Worm (Caenorhabditis elegans) whole organism, L4 larva: ENCODE measurements around the gene ing-3.

Experiments
- F26F4.8 ChIP-seq: fragments of 200-800 bp; sonication (Bioruptor generic); conservative IDR thresholded peaks from 2 replicates; pipeline ENCODE4 v1.3.6; 2022; ENCODE audit warnings: missing genetic modification characterization, missing compliant biosample characterization
- F37D6.2 ChIP-seq: sonication (generic microtip); optimal IDR thresholded peaks from 2 replicates; lab custom pipeline; 2016; ENCODE audit warnings: mild to moderate bottlenecking, missing genetic modification characterization, missing compliant biosample characterization
- ZK337.2 ChIP-seq: fragments of 200-800 bp; sonication (Bioruptor generic); IDR thresholded peaks from 2 replicates; pipeline ENCODE4 v1.3.6; 2022; ENCODE audit warnings: missing genetic modification reagents, missing genetic modification characterization, missing compliant biosample characterization
- ZK546.5 ChIP-seq, 2 experiments: sonication (generic microtip); optimal IDR thresholded peaks; 2 replicates each; lab custom pipeline; 2017; ENCODE audit warnings: missing biosample characterization in 2 of 2, missing genetic modification characterization in 2 of 2
- aha-1 ChIP-seq: fragments of 150-350 bp; peaks from one replicate; lab custom pipeline; 2014; ENCODE audit warnings: missing biosample characterization, missing genetic modification characterization
- ceh-28 ChIP-seq: fragments of 150-350 bp; optimal IDR thresholded peaks from 2 replicates; lab custom pipeline; 2014; ENCODE audit warnings: missing biosample characterization, missing genetic modification reagents, missing genetic modification characterization
- ceh-32 ChIP-seq: sonication (generic microtip); optimal IDR thresholded peaks from 2 replicates; lab custom pipeline; 2016; ENCODE audit warnings: mild to moderate bottlenecking, missing genetic modification characterization, missing compliant biosample characterization; ENCODE audit not compliant: poor library complexity
- ceh-62 ChIP-seq: sonication (generic microtip); optimal IDR thresholded peaks from 2 replicates; lab custom pipeline; 2017; ENCODE audit warnings: missing biosample characterization, missing genetic modification characterization
- cey-2 ChIP-seq: sonication (generic microtip); optimal IDR thresholded peaks from 3 replicates; lab custom pipeline; 2017; ENCODE audit warnings: missing genetic modification characterization, mild to moderate bottlenecking, missing compliant biosample characterization, antibody characterized with exemption, borderline replicate concordance; ENCODE audit not compliant: insufficient read depth
- ctbp-1 ChIP-seq: fragments of 200-800 bp; sonication (Bioruptor generic); IDR thresholded peaks from 2 replicates; pipeline ENCODE4 v1.3.6; 2022; ENCODE audit warnings: missing genetic modification reagents, missing genetic modification characterization, missing compliant biosample characterization
- daf-19 ChIP-seq: fragments of 200-800 bp; sonication (Bioruptor generic); conservative IDR thresholded peaks from 2 replicates; pipeline ENCODE4 v1.3.6; 2022; ENCODE audit warnings: missing genetic modification characterization, missing compliant biosample characterization
- daf-8 ChIP-seq: fragments of 200-800 bp; sonication (Bioruptor generic); IDR thresholded peaks from 2 replicates; pipeline ENCODE4 v1.3.6; 2022; ENCODE audit warnings: missing genetic modification characterization, missing compliant biosample characterization
- dmd-6 ChIP-seq: fragments of 200-800 bp; sonication (Bioruptor generic); IDR thresholded peaks from 2 replicates; pipeline ENCODE4 v1.3.6; 2022; ENCODE audit warnings: missing genetic modification reagents, missing genetic modification characterization, missing compliant biosample characterization
- dmd-9 ChIP-seq: fragments of 200-800 bp; sonication (Bioruptor generic); IDR thresholded peaks from 2 replicates; pipeline ENCODE4 v1.3.6; 2022; ENCODE audit warnings: missing genetic modification reagents, missing genetic modification characterization, missing compliant biosample characterization
- dpl-1 ChIP-seq: fragments of 150-350 bp; optimal IDR thresholded peaks from 2 replicates; lab custom pipeline; 2014; ENCODE audit warnings: missing biosample characterization, missing genetic modification reagents, missing genetic modification characterization
- egl-43 ChIP-seq: fragments of 200-800 bp; sonication (Bioruptor generic); IDR thresholded peaks from 2 replicates; pipeline ENCODE4 v1.3.6; 2022; ENCODE audit warnings: missing genetic modification reagents, missing genetic modification characterization, missing compliant biosample characterization
- fkh-10 ChIP-seq: fragments of 150-350 bp; optimal IDR thresholded peaks from 2 replicates; lab custom pipeline; 2014; ENCODE audit warnings: missing biosample characterization, missing genetic modification reagents, missing genetic modification characterization
- hif-1 ChIP-seq, 2 experiments: sonication (generic microtip); optimal IDR thresholded peaks; 2 replicates each; lab custom pipeline; 2016 to 2017; ENCODE audit warnings: missing compliant biosample characterization in 2 of 2, missing genetic modification characterization in 2 of 2, missing genetic modification reagents in 2 of 2, missing genotype in 2 of 2, mild to moderate bottlenecking in 1 of 2
- hlh-11 ChIP-seq: fragments of 200-800 bp; sonication (Bioruptor generic); optimal IDR thresholded peaks from 2 replicates; lab custom pipeline; 2018; ENCODE audit warnings: mild to moderate bottlenecking, missing genetic modification characterization, missing compliant biosample characterization
- hlh-30 ChIP-seq: sonication (generic microtip); optimal IDR thresholded peaks from 2 replicates; lab custom pipeline; 2017; ENCODE audit warnings: antibody characterized with exemption, mild to moderate bottlenecking, missing genetic modification characterization, missing compliant biosample characterization; ENCODE audit not compliant: insufficient read depth
- hmg-1.1 ChIP-seq: fragments of 200-800 bp; sonication (Bioruptor generic); IDR thresholded peaks from 2 replicates; pipeline ENCODE4 v1.3.6; 2022; ENCODE audit warnings: missing genetic modification reagents, missing genetic modification characterization, missing compliant biosample characterization
- lin-15B ChIP-seq: fragments of 150-350 bp; sonication (generic microtip); optimal IDR thresholded peaks from 3 replicates; lab custom pipeline; 2014; ENCODE audit warnings: missing biosample characterization, missing genetic modification characterization
- lin-38 ChIP-seq: fragments of 200-800 bp; sonication (Bioruptor generic); IDR thresholded peaks from 2 replicates; pipeline ENCODE4 v1.3.6; 2022; ENCODE audit warnings: missing genetic modification reagents, missing genetic modification characterization, missing compliant biosample characterization
- mdt-29 ChIP-seq: fragments of 200-800 bp; sonication (Bioruptor generic); IDR thresholded peaks from 2 replicates; pipeline ENCODE4 v1.3.6; 2022; ENCODE audit warnings: missing genetic modification reagents, missing genetic modification characterization, missing compliant biosample characterization
- mep-1 ChIP-seq: fragments of 150-350 bp; sonication (generic microtip); optimal IDR thresholded peaks from 3 replicates; lab custom pipeline; 2014; ENCODE audit warnings: missing biosample characterization, missing genetic modification characterization
- mes-2 ChIP-seq: sonication (generic microtip); optimal IDR thresholded peaks from 2 replicates; lab custom pipeline; 2016; ENCODE audit warnings: missing genotype, mild to moderate bottlenecking, missing genetic modification characterization, missing compliant biosample characterization; ENCODE audit not compliant: poor library complexity, severe bottlenecking
- nhr-11 ChIP-seq: fragments of 150-350 bp; optimal IDR thresholded peaks from 2 replicates; lab custom pipeline; 2014; ENCODE audit warnings: missing biosample characterization, missing genetic modification characterization
- nhr-25 ChIP-seq: sonication (generic microtip); optimal IDR thresholded peaks from 2 replicates; lab custom pipeline; 2017; ENCODE audit warnings: missing genetic modification characterization, mild to moderate bottlenecking, missing compliant biosample characterization, antibody characterized with exemption, moderate library complexity, borderline replicate concordance; ENCODE audit not compliant: insufficient read depth
- nhr-42 ChIP-seq: fragments of 200-800 bp; sonication (Bioruptor generic); IDR thresholded peaks from 2 replicates; pipeline ENCODE4 v1.3.6; 2022; ENCODE audit warnings: missing genetic modification characterization, missing compliant biosample characterization
- nhr-6 ChIP-seq: fragments of 150-350 bp; optimal IDR thresholded peaks from 2 replicates; lab custom pipeline; 2014; ENCODE audit warnings: missing biosample characterization, missing genetic modification characterization
- pha-4 ChIP-seq, 2 experiments: fragments of 150-350 bp in 1 of 2; fragments of 200-800 bp in 1 of 2; sonication (Bioruptor generic) in 1 of 2; IDR thresholded peaks in 1 of 2; optimal IDR thresholded peaks in 1 of 2; 2 replicates each; pipeline versions ENCODE4 v1.3.6 to Lab custom; 2014 to 2022; ENCODE audit warnings: missing genetic modification characterization in 2 of 2, missing genetic modification reagents in 2 of 2, missing biosample characterization in 1 of 2, missing compliant biosample characterization in 1 of 2
- rbr-2 ChIP-seq: sonication (generic microtip); optimal IDR thresholded peaks from 2 replicates; lab custom pipeline; 2016; ENCODE audit warnings: missing genotype, missing genetic modification characterization, missing compliant biosample characterization
- saeg-2 ChIP-seq: fragments of 200-800 bp; sonication (Bioruptor generic); IDR thresholded peaks from 2 replicates; pipeline ENCODE4 v1.3.6; 2022; ENCODE audit warnings: missing genetic modification reagents, missing genetic modification characterization, missing compliant biosample characterization
- sdz-12 ChIP-seq: fragments of 200-800 bp; sonication (Bioruptor generic); optimal IDR thresholded peaks from 2 replicates; lab custom pipeline; 2018; ENCODE audit warnings: mild to moderate bottlenecking, missing genetic modification characterization, missing compliant biosample characterization
- spr-3 ChIP-seq: fragments of 200-800 bp; sonication (Bioruptor generic); optimal IDR thresholded peaks from 2 replicates; lab custom pipeline; 2018; ENCODE audit warnings: mild to moderate bottlenecking, missing genetic modification characterization, missing compliant biosample characterization
- tra-1 ChIP-seq: fragments of 200-800 bp; sonication (Bioruptor generic); IDR thresholded peaks from 2 replicates; pipeline ENCODE4 v1.3.6; 2022; ENCODE audit warnings: missing genetic modification reagents, missing genetic modification characterization, missing compliant biosample characterization
- zag-1 ChIP-seq: fragments of 150-350 bp; optimal IDR thresholded peaks from 2 replicates; lab custom pipeline; 2014; ENCODE audit warnings: missing biosample characterization, missing genetic modification characterization
- zfp-2 ChIP-seq: sonication (generic microtip); optimal IDR thresholded peaks from 2 replicates; lab custom pipeline; 2016; ENCODE audit warnings: mild to moderate bottlenecking, missing genetic modification characterization, missing compliant biosample characterization
- zfp-3 ChIP-seq: fragments of 200-800 bp; sonication (Bioruptor generic); conservative IDR thresholded peaks from 2 replicates; pipeline ENCODE4 v1.3.6; 2022; ENCODE audit warnings: missing genetic modification reagents, missing genetic modification characterization, missing compliant biosample characterization

The ing-3 gene

DNA sequence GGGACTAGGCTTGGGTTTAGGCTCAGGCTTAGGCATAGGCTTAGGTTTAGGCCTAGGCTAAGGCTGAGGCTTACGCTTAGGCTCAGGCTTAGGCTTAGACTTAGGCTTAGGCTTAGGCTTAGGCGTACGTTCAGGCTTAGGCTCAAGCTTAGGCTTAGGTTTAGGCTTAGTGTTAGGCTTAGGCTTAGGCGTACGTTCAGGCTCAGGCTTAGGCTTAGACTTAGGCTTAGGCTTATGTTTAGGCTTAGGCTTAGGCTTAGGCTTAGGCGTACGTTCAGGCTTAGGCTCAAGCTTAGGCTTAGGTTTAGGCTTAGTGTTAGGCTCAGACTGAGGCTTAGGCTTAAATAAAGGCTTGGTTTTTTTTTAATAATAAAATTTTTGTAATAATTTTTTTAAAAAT lies 29.7 kb downstream of the ing-3 start:
- TF ChIP-seq tra-1 (GFP tag; lab: Robert Waterston, UW), result 0 out of 2 replicates have a peak, but pooled peaks have one; percentile 32

- no peak for TF ChIP-seq cey-2 (tag; lab: Kevin White, UChicago)
- TF ChIP-seq zag-1 (tag; lab: Kevin White, UChicago), result no peak
- no peak for TF ChIP-seq hif-1 (tag; optimal IDR thresholded peaks at IDR 0.05; lab: Kevin White, UChicago)
- TF ChIP-seq F26F4.8, result no peak
- TF ChIP-seq hmg-1.1 (GFP tag; lab: Robert Waterston, UW), result no peak
- TF ChIP-seq aha-1 (tag; lab: Kevin White, UChicago), result peak; percentile 46
- no peak for TF ChIP-seq saeg-2 (GFP tag; lab: Robert Waterston, UW)
These were observed 31.8 kb downstream of the ing-3 start for ce11 chrII:13907615-13908014.

DNA sequence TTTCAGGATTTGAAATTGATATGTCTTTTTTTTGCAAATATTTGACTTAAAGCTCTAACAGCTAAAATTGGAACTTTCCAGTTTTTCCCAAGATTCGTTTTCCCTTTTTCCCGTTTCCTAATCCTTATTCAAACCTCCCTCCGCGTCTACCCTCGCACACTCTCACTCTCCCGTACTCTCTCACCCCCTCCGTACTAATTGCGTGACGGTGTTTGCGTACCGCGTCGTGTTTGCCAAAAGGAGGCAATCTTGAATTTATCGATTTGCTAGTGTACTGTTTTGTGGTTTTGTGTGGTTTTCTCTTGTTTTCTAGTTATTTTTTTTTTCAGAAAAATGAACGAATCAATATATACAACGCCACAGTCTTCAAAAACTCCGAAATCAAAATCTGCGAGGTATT lies 32.8 kb downstream of the ing-3 start, which contains the start of gene citk-1:
Gene citk-1, plus strand, starts transcription at position 323 of the 400 bp plus-strand sequence.
- TF ChIP-seq hlh-11 (tag; lab: Kevin White, UChicago), result peak; percentile 31
- no peak for TF ChIP-seq nhr-25 (tag; lab: Kevin White, UChicago)
- no peak for TF ChIP-seq ctbp-1 (GFP tag; lab: Robert Waterston, UW)
- peak; percentile 97 for TF ChIP-seq dpl-1 (GFP tag; lab: Kevin White, UChicago)
- no peak for TF ChIP-seq ZK337.2 (GFP tag; lab: Robert Waterston, UW)
- TF ChIP-seq lin-38 (GFP tag; lab: Robert Waterston, UW), result no peak
- no peak for TF ChIP-seq sdz-12 (GFP tag; lab: Kevin White, UChicago)
- TF ChIP-seq ceh-62 (tag; lab: Kevin White, UChicago), result no peak
- no peak for TF ChIP-seq ceh-32 (tag; lab: Kevin White, UChicago)
- TF ChIP-seq zfp-2 (tag; lab: Kevin White, UChicago), result no peak
- TF ChIP-seq ZK546.5 (tag; optimal IDR thresholded peaks at IDR 0.05; lab: Kevin White, UChicago), result no peak
- peak; percentile 20 for TF ChIP-seq nhr-6 (tag; lab: Kevin White, UChicago)
- TF ChIP-seq zfp-3 (GFP tag; lab: Robert Waterston, UW), result no peak
- peak; percentile 59; the same call in 1 of the 2 replicates for TF ChIP-seq nhr-42 (GFP tag; lab: Robert Waterston, UW)
- TF ChIP-seq hmg-1.1 (GFP tag; lab: Robert Waterston, UW), result peak; percentile 73
- TF ChIP-seq mep-1 (tag; lab: Kevin White, UChicago), result no peak
- TF ChIP-seq spr-3 (GFP tag; lab: Kevin White, UChicago), result no peak
- no peak for TF ChIP-seq daf-19
- TF ChIP-seq fkh-10, result peak; percentile 26
- TF ChIP-seq lin-15B (tag; lab: Kevin White, UChicago), result no peak
- TF ChIP-seq hlh-30 (tag; lab: Kevin White, UChicago), result no peak
- TF ChIP-seq nhr-11 (tag; lab: Kevin White, UChicago), result peak; percentile 53
- TF ChIP-seq F37D6.2, result no peak
- peak; percentile 17; the same call in 1 of the 2 replicates for TF ChIP-seq dmd-6
- no peak for TF ChIP-seq pha-4 (GFP tag; IDR thresholded peaks at IDR 0.05; lab: Robert Waterston, UW)
- TF ChIP-seq pha-4 (tag; optimal IDR thresholded peaks at IDR 0.05; lab: Kevin White, UChicago), result no peak
- TF ChIP-seq ceh-28 (tag; lab: Kevin White, UChicago), result peak; percentile 33
- TF ChIP-seq rbr-2 (tag; lab: Kevin White, UChicago), result peak; percentile 60
- peak in 1 of 2 experiments; percentile 31 for TF ChIP-seq hif-1 (tag; optimal IDR thresholded peaks at IDR 0.05; lab: Kevin White, UChicago)
- TF ChIP-seq dmd-9, result no peak
- TF ChIP-seq egl-43 (GFP tag; lab: Robert Waterston, UW), result 0 out of 2 replicates have a peak, but pooled peaks have one; percentile 16
- TF ChIP-seq daf-8 (GFP tag; lab: Robert Waterston, UW), result no peak
- TF ChIP-seq mes-2, result peak; percentile 80
- no peak for TF ChIP-seq mdt-29 (GFP tag; lab: Robert Waterston, UW)
- TF ChIP-seq, all 104 proteins: peak for 13
